Worm (Caenorhabditis elegans) whole organism, mixed stage, embryonic: ENCODE measurements around the gene glo-4.

Source experiments
- cnd-1 ChIP-seq: fragments of 200-800 bp; sonication (Bioruptor generic); optimal IDR thresholded peaks from 2 replicates; lab custom pipeline; 2018; ENCODE audit warnings: mild to moderate bottlenecking, missing genetic modification characterization, missing compliant biosample characterization
- elt-1 ChIP-seq: sonication (generic microtip); optimal IDR thresholded peaks from 2 replicates; lab custom pipeline; 2017; ENCODE audit warnings: missing genetic modification characterization, mild to moderate bottlenecking, missing compliant biosample characterization, antibody characterized with exemption, moderate library complexity, borderline replicate concordance; ENCODE audit not compliant: insufficient read depth
- lin-13 ChIP-seq: fragments of 150-350 bp; optimal IDR thresholded peaks from 2 replicates; lab custom pipeline; 2014; ENCODE audit warnings: missing biosample characterization, missing genetic modification characterization
- lsy-2 ChIP-seq: fragments of 150-350 bp; optimal IDR thresholded peaks from 2 replicates; lab custom pipeline; 2014; ENCODE audit warnings: missing biosample characterization, missing genetic modification characterization
- mep-1 ChIP-seq: fragments of 150-350 bp; optimal IDR thresholded peaks from 2 replicates; lab custom pipeline; 2017; ENCODE audit warnings: missing biosample characterization, missing genetic modification reagents, missing genetic modification characterization, inconsistent platforms
- mls-2 ChIP-seq: sonication (generic microtip); optimal IDR thresholded peaks from 2 replicates; lab custom pipeline; 2016; ENCODE audit warnings: mild to moderate bottlenecking, missing genetic modification characterization, moderate library complexity, missing compliant biosample characterization
- nhr-12 ChIP-seq: fragments of 150-350 bp; optimal IDR thresholded peaks from 2 replicates; lab custom pipeline; 2014; ENCODE audit warnings: missing biosample characterization, missing genetic modification characterization
- unc-39 ChIP-seq: fragments of 150-350 bp; optimal IDR thresholded peaks from 2 replicates; lab custom pipeline; 2014; ENCODE audit warnings: missing biosample characterization, missing genetic modification characterization
- unc-62 ChIP-seq: fragments of 150-350 bp; optimal IDR thresholded peaks from 2 replicates; lab custom pipeline; 2014; ENCODE audit warnings: missing biosample characterization, missing genetic modification reagents, missing genetic modification characterization

- no peak for TF ChIP-seq nhr-12
- TF ChIP-seq mep-1 (tag; lab: Kevin White, UChicago): peak; percentile 52
- no peak for TF ChIP-seq unc-39 (tag; lab: Kevin White, UChicago)
- no peak for TF ChIP-seq elt-1 (tag; lab: Kevin White, UChicago)
- peak; percentile 72 for TF ChIP-seq mls-2 (tag; lab: Kevin White, UChicago)
- peak; percentile 42 for TF ChIP-seq unc-62 (GFP tag; lab: Kevin White, UChicago)
- TF ChIP-seq cnd-1 (tag; lab: Kevin White, UChicago): no peak
- TF ChIP-seq lsy-2 (tag; lab: Kevin White, UChicago): peak; percentile 7
- TF ChIP-seq lin-13: no peak
Observed at ce11 chrV:9273587-9273986, 30.6 kb upstream of the glo-4 start.
